Fruit fly (Drosophila melanogaster): Measurements from ENCODE around the gene Hexim.
A peak's percentile ranks its signal among the peaks of the same experiment; 100 is the strongest.

Hexim gene

dm6 chr3R:14659354-14659804 lies at the start of gene Hexim:
TSS of gene Hexim (plus strand) at chr3R:14659438.
- TF ChIP-seq Snoo (tag; optimal IDR thresholded peaks at IDR 0.05): peak; percentile 26
- peak; percentile 52; the same call in 2 of the 3 replicates for TF ChIP-seq CG4496 (GFP tag; IDR thresholded peaks at IDR 0.05)
- TF ChIP-seq Pif1B (GFP tag; optimal IDR thresholded peaks at IDR 0.05): no peak
- TF ChIP-seq CG17806 (tag; optimal IDR thresholded peaks at IDR 0.05): peak; percentile 20
- peak; percentile 52 for TF ChIP-seq Ets98B (GFP tag; IDR thresholded peaks at IDR 0.05)
- no peak for TF ChIP-seq CG14655 (GFP tag; optimal IDR thresholded peaks at IDR 0.05)
- TF ChIP-seq gl (tag; optimal IDR thresholded peaks at IDR 0.05): peak; percentile 31
- peak; percentile 29 for TF ChIP-seq CG15710 (tag; optimal IDR thresholded peaks at IDR 0.05)
- TF ChIP-seq EcR (GFP tag; optimal IDR thresholded peaks at IDR 0.05): peak; percentile 40

- no peak for TF ChIP-seq rn (GFP tag; IDR thresholded peaks at IDR 0.05)
- no peak for TF ChIP-seq CG4496 (GFP tag; IDR thresholded peaks at IDR 0.05)
- no peak for TF ChIP-seq CG9948 (tag; optimal IDR thresholded peaks at IDR 0.05)
- TF ChIP-seq EcR (GFP tag; optimal IDR thresholded peaks at IDR 0.05): peak; percentile 46
- TF ChIP-seq Ets98B (GFP tag; IDR thresholded peaks at IDR 0.05): no peak
- TF ChIP-seq CG8159 (tag; optimal IDR thresholded peaks at IDR 0.05): peak; percentile 46
- TF ChIP-seq CG34367 (tag; optimal IDR thresholded peaks at IDR 0.05): peak; percentile 41
- TF ChIP-seq CG12605 (GFP tag; IDR thresholded peaks at IDR 0.05): no peak
Measured at dm6 chr3R:14622571-14622970, 36.7 kb upstream of the Hexim start.

- TF ChIP-seq Ets98B (GFP tag; IDR thresholded peaks at IDR 0.05) (peak; percentile 66), Pif1A (GFP tag; optimal IDR thresholded peaks at IDR 0.05) (peak; percentile 84), CG13204 (GFP tag; optimal IDR thresholded peaks at IDR 0.05) (peak; percentile 69), CG15710 (tag; optimal IDR thresholded peaks at IDR 0.05) (peak; percentile 88), CG8301 (tag; optimal IDR thresholded peaks at IDR 0.05) (peak; percentile 84), CG8159 (tag; optimal IDR thresholded peaks at IDR 0.05) (peak; percentile 88), CG9948 (tag; optimal IDR thresholded peaks at IDR 0.05) (peak; percentile 92), CG10348 (GFP tag; IDR thresholded peaks at IDR 0.05) (peak; percentile 43; the same call in 1 of the 2 replicates), Snoo (tag; optimal IDR thresholded peaks at IDR 0.05) (peak; percentile 74), fd96Ca (GFP tag; IDR thresholded peaks at IDR 0.05) (peak; percentile 74; the same call in 2 of the 3 replicates), CG4496 (GFP tag; IDR thresholded peaks at IDR 0.05) (peak; percentile 83; the same call in 2 of the 3 replicates), CG17806 (tag; optimal IDR thresholded peaks at IDR 0.05) (peak; percentile 85), Pif1B (GFP tag; optimal IDR thresholded peaks at IDR 0.05) (peak; percentile 89), rn (GFP tag; IDR thresholded peaks at IDR 0.05) (peak; percentile 34; the same call in 1 of the 2 replicates), gl (tag; optimal IDR thresholded peaks at IDR 0.05) (peak; percentile 65), CG12605 (GFP tag; IDR thresholded peaks at IDR 0.05) (0 out of 2 replicates have a peak, but pooled peaks have one; percentile 15), D1 (tag; optimal IDR thresholded peaks at IDR 0.05) (peak; percentile 92), EcR (GFP tag; optimal IDR thresholded peaks at IDR 0.05) (peak; percentile 52), CG34367 (tag; optimal IDR thresholded peaks at IDR 0.05) (peak; percentile 90), CG14655 (GFP tag; optimal IDR thresholded peaks at IDR 0.05) (peak; percentile 90), CG32121 (GFP tag; IDR thresholded peaks at IDR 0.05) (peak; percentile 81)
Measured at dm6 chr3R:14624088-14624619, 35.1 kb upstream of the Hexim start.

- no peak for TF ChIP-seq CG10348 (GFP tag; IDR thresholded peaks at IDR 0.05)
- TF ChIP-seq CG15710 (tag; optimal IDR thresholded peaks at IDR 0.05): no peak
- no peak for TF ChIP-seq Pif1A (GFP tag; optimal IDR thresholded peaks at IDR 0.05)
- no peak for TF ChIP-seq CG13204 (GFP tag; optimal IDR thresholded peaks at IDR 0.05)
- TF ChIP-seq EcR (GFP tag; optimal IDR thresholded peaks at IDR 0.05): no peak
- no peak for TF ChIP-seq CG17806 (tag; optimal IDR thresholded peaks at IDR 0.05)
- TF ChIP-seq CG14655 (GFP tag; optimal IDR thresholded peaks at IDR 0.05): peak; percentile 26
- no peak for TF ChIP-seq CG12605 (GFP tag; IDR thresholded peaks at IDR 0.05)
- TF ChIP-seq CG9948 (tag; optimal IDR thresholded peaks at IDR 0.05): no peak
- TF ChIP-seq fd96Ca (GFP tag; IDR thresholded peaks at IDR 0.05): no peak
- TF ChIP-seq CG4496 (GFP tag; IDR thresholded peaks at IDR 0.05): no peak
- TF ChIP-seq CG32121 (GFP tag; IDR thresholded peaks at IDR 0.05): peak; percentile 40; the same call in 1 of the 2 replicates
- TF ChIP-seq Pif1B (GFP tag; optimal IDR thresholded peaks at IDR 0.05): no peak
- no peak for TF ChIP-seq gl (tag; optimal IDR thresholded peaks at IDR 0.05)
- no peak for TF ChIP-seq CG34367 (tag; optimal IDR thresholded peaks at IDR 0.05)
- no peak for TF ChIP-seq D1 (tag; optimal IDR thresholded peaks at IDR 0.05)
- no peak for TF ChIP-seq rn (GFP tag; IDR thresholded peaks at IDR 0.05)
- peak; percentile 22 for TF ChIP-seq CG8301 (tag; optimal IDR thresholded peaks at IDR 0.05)
- TF ChIP-seq CG8159 (tag; optimal IDR thresholded peaks at IDR 0.05): no peak
- TF ChIP-seq Snoo (tag; optimal IDR thresholded peaks at IDR 0.05): no peak
- TF ChIP-seq Ets98B (GFP tag; IDR thresholded peaks at IDR 0.05): no peak
Measured at dm6 chr3R:14624671-14625070, 34.6 kb upstream of the Hexim start.

dm6 chr3R:14625215-14626156 lies 33.8 kb upstream of the Hexim start, which contains the start of the genes put and His4r:
TSS of gene put (minus strand) at chr3R:14625703.
TSS of gene His4r (plus strand) at chr3R:14625755.
- TF ChIP-seq Ets98B (GFP tag; IDR thresholded peaks at IDR 0.05) (peak; percentile 9; the same call in 1 of the 2 replicates), CG8301 (tag; optimal IDR thresholded peaks at IDR 0.05) (no peak), D1 (tag; optimal IDR thresholded peaks at IDR 0.05) (no peak), Pif1B (GFP tag; optimal IDR thresholded peaks at IDR 0.05) (no peak), CG12605 (GFP tag; IDR thresholded peaks at IDR 0.05) (peak; percentile 8; the same call in 1 of the 2 replicates), CG14655 (GFP tag; optimal IDR thresholded peaks at IDR 0.05) (peak; percentile 15), CG10348 (GFP tag; IDR thresholded peaks at IDR 0.05) (no peak), Pif1A (GFP tag; optimal IDR thresholded peaks at IDR 0.05) (no peak), CG13204 (GFP tag; optimal IDR thresholded peaks at IDR 0.05) (no peak), gl (tag; optimal IDR thresholded peaks at IDR 0.05) (no peak), fd96Ca (GFP tag; IDR thresholded peaks at IDR 0.05) (no peak; the same call in 2 of the 3 replicates), EcR (GFP tag; optimal IDR thresholded peaks at IDR 0.05) (peak; percentile 11), CG4496 (GFP tag; IDR thresholded peaks at IDR 0.05) (0 out of 3 replicates have a peak, but pooled peaks have one; percentile 38), CG17806 (tag; optimal IDR thresholded peaks at IDR 0.05) (no peak), CG9948 (tag; optimal IDR thresholded peaks at IDR 0.05) (no peak), CG15710 (tag; optimal IDR thresholded peaks at IDR 0.05) (no peak), Snoo (tag; optimal IDR thresholded peaks at IDR 0.05) (peak; percentile 26), rn (GFP tag; IDR thresholded peaks at IDR 0.05) (no peak), CG32121 (GFP tag; IDR thresholded peaks at IDR 0.05) (no peak), CG34367 (tag; optimal IDR thresholded peaks at IDR 0.05) (no peak), CG8159 (tag; optimal IDR thresholded peaks at IDR 0.05) (no peak)
